Worm (Caenorhabditis elegans): ENCODE measurements around the gene toc-1.

Gene toc-1

ce11 chrIII:5308278-5308677 lies 33.2 kb downstream of the toc-1 start, which contains the start of gene mog-3 (continued):
- TF ChIP-seq crh-2 (tag; optimal IDR thresholded peaks at IDR 0.05) (peak; percentile 62), nhr-11 (tag; optimal IDR thresholded peaks at IDR 0.05) (no peak), lin-39 (tag; optimal IDR thresholded peaks at IDR 0.05) (no peak), sma-9 (GFP tag; optimal IDR thresholded peaks at IDR 0.05) (peak; percentile 74), sma-9 (tag; optimal IDR thresholded peaks at IDR 0.05) (no peak), nhr-6 (tag; optimal IDR thresholded peaks at IDR 0.05) (no peak), ama-1 (optimal IDR thresholded peaks at IDR 0.05) (peak; percentile 54), elt-1 (tag; optimal IDR thresholded peaks at IDR 0.05) (no peak), sem-4 (tag; optimal IDR thresholded peaks at IDR 0.05) (no peak), ztf-11 (tag; optimal IDR thresholded peaks at IDR 0.05) (no peak), unc-62 (GFP tag; optimal IDR thresholded peaks at IDR 0.05) (no peak), unc-55 (GFP tag; optimal IDR thresholded peaks at IDR 0.05) (peak; percentile 76), elt-3 (tag; optimal IDR thresholded peaks at IDR 0.05) (no peak)

DNA sequence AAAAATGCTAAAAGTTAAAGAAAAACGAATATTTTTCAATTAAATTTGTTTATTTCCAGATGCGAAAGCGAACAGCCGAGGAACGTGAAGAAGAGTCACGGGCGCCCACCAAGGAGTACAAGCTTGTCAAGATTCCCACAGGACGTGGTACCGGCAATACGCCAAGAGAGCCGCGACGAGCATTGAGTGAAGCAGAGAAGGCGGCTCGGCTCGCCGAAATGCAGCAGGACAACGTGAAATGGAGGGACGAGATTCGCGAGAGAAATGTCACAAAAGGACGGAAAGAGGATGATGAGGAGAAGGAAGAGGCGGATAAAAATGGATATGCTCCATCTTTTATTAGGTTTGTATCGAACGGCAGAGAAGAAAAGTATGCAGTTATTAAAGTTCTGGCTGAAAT lies 35.4 kb downstream of the toc-1 start:
- TF ChIP-seq nhr-6 (tag; optimal IDR thresholded peaks at IDR 0.05) (no peak), nhr-23 (tag; optimal IDR thresholded peaks at IDR 0.05) (no peak), lin-39 (tag; optimal IDR thresholded peaks at IDR 0.05) (no peak), mdl-1 (tag; optimal IDR thresholded peaks at IDR 0.05) (no peak), dmd-4 (tag; optimal IDR thresholded peaks at IDR 0.05) (no peak), ceh-82 (tag; optimal IDR thresholded peaks at IDR 0.05) (no peak), C34F6.9 (tag; optimal IDR thresholded peaks at IDR 0.05) (no peak), ZK546.5 (tag; optimal IDR thresholded peaks at IDR 0.05) (no peak), crh-2 (tag; optimal IDR thresholded peaks at IDR 0.05) (no peak), nhr-21 (tag; optimal IDR thresholded peaks at IDR 0.05) (no peak), unc-62 (GFP tag; optimal IDR thresholded peaks at IDR 0.05) (no peak), F13H6.1 (tag; optimal IDR thresholded peaks at IDR 0.05) (no peak), zag-1 (tag; optimal IDR thresholded peaks at IDR 0.05) (no peak), blmp-1 (tag; optimal IDR thresholded peaks at IDR 0.05; ENCODE audit: insufficient read depth) (no peak), ama-1 (optimal IDR thresholded peaks at IDR 0.05) (no peak)

DNA sequence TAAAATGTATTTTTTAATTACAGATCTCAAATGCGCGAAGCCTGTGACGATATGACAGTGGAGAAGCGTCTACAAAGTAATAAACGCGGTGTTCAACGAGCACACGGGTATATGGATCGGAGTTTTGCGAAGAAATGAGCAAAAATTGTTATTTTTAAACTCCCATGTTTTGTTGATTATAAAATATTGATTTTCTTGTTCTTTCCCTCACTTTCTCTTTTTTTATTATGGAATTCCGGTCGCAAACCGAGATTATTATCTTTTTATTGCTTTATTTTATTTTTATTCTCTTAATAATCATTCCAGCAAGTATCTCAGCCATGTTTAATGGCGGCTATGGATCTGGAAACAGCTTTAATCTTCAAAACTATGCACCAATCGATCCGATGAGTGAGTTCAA lies 35.9 kb downstream of the toc-1 start, which contains the start of gene pqe-1:
Gene pqe-1 (plus strand): TSS at position 301 of the 400 bp plus-strand sequence.
- TF ChIP-seq alr-1 (tag; optimal IDR thresholded peaks at IDR 0.05) (no peak), nhr-237 (tag; optimal IDR thresholded peaks at IDR 0.05) (no peak), blmp-1 (tag; optimal IDR thresholded peaks at IDR 0.05; ENCODE audit: insufficient read depth) (no peak), mdl-1 (tag; optimal IDR thresholded peaks at IDR 0.05) (no peak), nhr-129 (tag; optimal IDR thresholded peaks at IDR 0.05) (no peak), nhr-77 (tag; optimal IDR thresholded peaks at IDR 0.05) (no peak), R02D3.7 (tag; optimal IDR thresholded peaks at IDR 0.05) (no peak), ceh-16 (tag; optimal IDR thresholded peaks at IDR 0.05) (no peak), fos-1 (tag; optimal IDR thresholded peaks at IDR 0.05) (no peak), elt-3 (tag; optimal IDR thresholded peaks at IDR 0.05) (no peak)

DNA sequence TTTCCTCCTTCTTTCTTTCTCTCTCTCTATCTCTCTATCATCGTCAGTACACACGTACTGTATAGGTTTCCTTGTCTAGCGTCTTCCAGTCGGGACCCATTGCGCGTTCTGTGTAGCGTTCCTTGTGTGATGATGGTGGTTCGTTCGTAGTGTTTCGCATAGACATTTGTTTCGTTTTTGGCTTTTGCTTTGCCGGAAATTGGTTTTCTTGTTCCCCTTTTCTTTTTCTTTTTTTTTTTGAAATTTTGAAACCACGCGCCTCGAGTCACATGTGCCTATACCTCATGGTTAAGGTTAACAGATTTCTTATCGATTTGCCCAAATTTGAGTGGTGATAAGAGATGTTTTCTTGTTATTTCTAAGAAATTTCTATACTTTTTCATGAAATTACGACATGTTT lies 43.6 kb downstream of the toc-1 start:
- no peak for TF ChIP-seq nhr-11 (tag; optimal IDR thresholded peaks at IDR 0.05)
- TF ChIP-seq nhr-21 (tag; optimal IDR thresholded peaks at IDR 0.05): no peak
- TF ChIP-seq crh-2 (tag; optimal IDR thresholded peaks at IDR 0.05): peak; percentile 0

DNA sequence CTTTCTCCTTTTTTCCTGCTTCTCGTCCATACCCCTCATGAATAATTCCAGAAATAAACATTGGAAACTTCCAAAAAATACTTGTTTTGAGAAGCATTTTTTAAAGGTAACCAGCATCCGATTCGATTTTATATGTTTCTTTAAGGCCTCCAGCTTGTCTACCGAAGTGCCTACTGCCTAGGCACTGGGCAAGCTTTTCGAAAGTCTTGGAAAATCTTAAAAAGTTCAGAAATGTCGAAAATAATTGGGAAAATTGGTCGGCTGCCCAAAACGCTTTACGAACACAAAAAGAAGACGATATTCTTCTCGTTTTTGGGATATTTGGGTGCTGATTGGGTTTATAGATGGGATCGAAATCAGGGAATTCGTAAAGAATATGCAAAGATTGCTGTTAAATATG lies 46.6 kb downstream of the toc-1 start, which contains the start of gene F52C9.3:
Gene F52C9.3 (plus strand): TSS at position 225 of the 400 bp plus-strand sequence.
- TF ChIP-seq nhr-11 (tag; optimal IDR thresholded peaks at IDR 0.05): no peak
- no peak for TF ChIP-seq lin-13 (GFP tag; optimal IDR thresholded peaks at IDR 0.05)
- no peak for TF ChIP-seq ceh-82 (tag; optimal IDR thresholded peaks at IDR 0.05)
- no peak for TF ChIP-seq mbf-1 (tag; optimal IDR thresholded peaks at IDR 0.05)
- TF ChIP-seq crh-2 (tag; optimal IDR thresholded peaks at IDR 0.05): no peak
- no peak for TF ChIP-seq nhr-10 (tag; optimal IDR thresholded peaks at IDR 0.05)
- TF ChIP-seq nhr-25 (tag; optimal IDR thresholded peaks at IDR 0.05): no peak
- no peak for TF ChIP-seq ztf-4 (tag; optimal IDR thresholded peaks at IDR 0.05)
- no peak for TF ChIP-seq peb-1 (tag; optimal IDR thresholded peaks at IDR 0.05)
- no peak for TF ChIP-seq unc-62 (GFP tag; optimal IDR thresholded peaks at IDR 0.05)
- TF ChIP-seq elt-1 (tag; optimal IDR thresholded peaks at IDR 0.05): no peak
- TF ChIP-seq ZK546.5 (tag; optimal IDR thresholded peaks at IDR 0.05): no peak
- no peak for TF ChIP-seq nhr-23 (tag; optimal IDR thresholded peaks at IDR 0.05)

Measured in whole organism, L2 larva.